Worm (Caenorhabditis elegans): ENCODE data around the gene F53F4.15.

The F53F4.15 gene

ce11 chrV:13647185-13647584 lies 26.4 kb downstream of the F53F4.15 start:
- TF ChIP-seq nhr-77 (tag; optimal IDR thresholded peaks at IDR 0.05): no peak
- no peak for TF ChIP-seq ztf-11 (tag; optimal IDR thresholded peaks at IDR 0.05)
- TF ChIP-seq nhr-10 (tag; optimal IDR thresholded peaks at IDR 0.05): no peak
- TF ChIP-seq mab-5 (tag; optimal IDR thresholded peaks at IDR 0.05): no peak
- TF ChIP-seq sma-3 (GFP tag; optimal IDR thresholded peaks at IDR 0.05): no peak
- no peak for TF ChIP-seq gmeb-1 (tag; optimal IDR thresholded peaks at IDR 0.05)
- no peak for TF ChIP-seq unc-62 (GFP tag; optimal IDR thresholded peaks at IDR 0.05)

ce11 chrV:13647617-13648016 lies 26.8 kb downstream of the F53F4.15 start:
- no peak for TF ChIP-seq ZK546.5 (tag; optimal IDR thresholded peaks at IDR 0.05)
- TF ChIP-seq ztf-11 (tag; optimal IDR thresholded peaks at IDR 0.05): no peak
- TF ChIP-seq nhr-21 (tag; optimal IDR thresholded peaks at IDR 0.05): no peak
- no peak for TF ChIP-seq sma-9 (GFP tag; optimal IDR thresholded peaks at IDR 0.05)
- no peak for TF ChIP-seq sma-9 (tag; optimal IDR thresholded peaks at IDR 0.05)
- TF ChIP-seq unc-39 (tag; optimal IDR thresholded peaks at IDR 0.05): no peak
- no peak for TF ChIP-seq peb-1 (tag; optimal IDR thresholded peaks at IDR 0.05)
- TF ChIP-seq alr-1 (tag; optimal IDR thresholded peaks at IDR 0.05): no peak

- no peak for TF ChIP-seq mbf-1 (tag; optimal IDR thresholded peaks at IDR 0.05)
- TF ChIP-seq unc-55 (GFP tag; optimal IDR thresholded peaks at IDR 0.05): no peak
- TF ChIP-seq nhr-77 (tag; optimal IDR thresholded peaks at IDR 0.05): no peak
- no peak for TF ChIP-seq dmd-4 (tag; optimal IDR thresholded peaks at IDR 0.05)
- TF ChIP-seq C34F6.9 (tag; optimal IDR thresholded peaks at IDR 0.05): no peak
- TF ChIP-seq ztf-1 (GFP tag; conservative IDR thresholded peaks at IDR 0.05): 0 out of 2 replicates have a peak, but pooled peaks have one; percentile 20
- TF ChIP-seq elt-1 (tag; optimal IDR thresholded peaks at IDR 0.05): no peak
- TF ChIP-seq sma-3 (GFP tag; optimal IDR thresholded peaks at IDR 0.05): peak; percentile 44
- TF ChIP-seq R02D3.7 (tag; optimal IDR thresholded peaks at IDR 0.05): no peak
- no peak for TF ChIP-seq sem-4 (tag; optimal IDR thresholded peaks at IDR 0.05)
- no peak for TF ChIP-seq nhr-23 (tag; optimal IDR thresholded peaks at IDR 0.05)
- peak; percentile 10 for TF ChIP-seq Y55F3AM.14 (GFP tag; optimal IDR thresholded peaks at IDR 0.05)
- TF ChIP-seq sma-9 (GFP tag; optimal IDR thresholded peaks at IDR 0.05): no peak
- no peak for TF ChIP-seq sma-9 (tag; optimal IDR thresholded peaks at IDR 0.05)
- TF ChIP-seq lin-13 (GFP tag; optimal IDR thresholded peaks at IDR 0.05): peak; percentile 8
- TF ChIP-seq ztf-4 (tag; optimal IDR thresholded peaks at IDR 0.05): peak; percentile 75
- TF ChIP-seq ama-1 (optimal IDR thresholded peaks at IDR 0.05): peak; percentile 22
- TF ChIP-seq aly-2 (tag; optimal IDR thresholded peaks at IDR 0.05): no peak
- peak; percentile 53 for TF ChIP-seq nhr-25 (tag; optimal IDR thresholded peaks at IDR 0.05)
Observed at ce11 chrV:13649730-13650349, 29.1 kb downstream of the F53F4.15 start, which contains the start of gene H37A05.4. Gene H37A05.4, minus strand, starts transcription at chrV:13649780.

- no peak for TF ChIP-seq elt-3 (tag; optimal IDR thresholded peaks at IDR 0.05)
- no peak for TF ChIP-seq C34F6.9 (tag; optimal IDR thresholded peaks at IDR 0.05)
- no peak for TF ChIP-seq nhr-25 (tag; optimal IDR thresholded peaks at IDR 0.05)
- no peak for TF ChIP-seq nhr-23 (tag; optimal IDR thresholded peaks at IDR 0.05)
- no peak for TF ChIP-seq ZK546.5 (tag; optimal IDR thresholded peaks at IDR 0.05)
- TF ChIP-seq Y55F3AM.14 (GFP tag; optimal IDR thresholded peaks at IDR 0.05): no peak
- TF ChIP-seq skn-1 (tag; optimal IDR thresholded peaks at IDR 0.05): no peak
Observed at ce11 chrV:13650800-13651199, 30.0 kb downstream of the F53F4.15 start.

- TF ChIP-seq unc-39 (tag; optimal IDR thresholded peaks at IDR 0.05) (no peak), nhr-21 (tag; optimal IDR thresholded peaks at IDR 0.05) (no peak), skn-1 (tag; optimal IDR thresholded peaks at IDR 0.05) (no peak), sma-9 (GFP tag; optimal IDR thresholded peaks at IDR 0.05) (no peak), sma-9 (tag; optimal IDR thresholded peaks at IDR 0.05) (no peak), ztf-11 (tag; optimal IDR thresholded peaks at IDR 0.05) (no peak), peb-1 (tag; optimal IDR thresholded peaks at IDR 0.05) (no peak), nhr-10 (tag; optimal IDR thresholded peaks at IDR 0.05) (no peak), nhr-25 (tag; optimal IDR thresholded peaks at IDR 0.05) (no peak), crh-2 (tag; optimal IDR thresholded peaks at IDR 0.05) (no peak), dmd-4 (tag; optimal IDR thresholded peaks at IDR 0.05) (no peak), lin-11 (tag; optimal IDR thresholded peaks at IDR 0.05) (no peak), alr-1 (tag; optimal IDR thresholded peaks at IDR 0.05) (no peak), mdl-1 (tag; optimal IDR thresholded peaks at IDR 0.05) (no peak), lin-13 (GFP tag; optimal IDR thresholded peaks at IDR 0.05) (no peak), nhr-11 (tag; optimal IDR thresholded peaks at IDR 0.05) (no peak), ztf-1 (GFP tag; conservative IDR thresholded peaks at IDR 0.05) (no peak), nhr-77 (tag; optimal IDR thresholded peaks at IDR 0.05) (no peak), gmeb-1 (tag; optimal IDR thresholded peaks at IDR 0.05) (no peak), ceh-16 (tag; optimal IDR thresholded peaks at IDR 0.05) (no peak), lin-39 (tag; optimal IDR thresholded peaks at IDR 0.05) (no peak)
Observed at ce11 chrV:13652322-13652721, 31.5 kb downstream of the F53F4.15 start.
